Worm (Caenorhabditis elegans) whole organism, L4 larva: ENCODE results near the gene bbs-5.

Source experiments
- F37D6.2 ChIP-seq: sonication (generic microtip); optimal IDR thresholded peaks from 2 replicates; lab custom pipeline; 2016; ENCODE audit warnings: mild to moderate bottlenecking, missing genetic modification characterization, missing compliant biosample characterization
- Y48G9A.11 ChIP-seq: fragments of 200-800 bp; sonication (Bioruptor generic); IDR thresholded peaks from 2 replicates; pipeline ENCODE4 v1.3.6; 2022; ENCODE audit warnings: missing genetic modification reagents, missing genetic modification characterization, missing compliant biosample characterization
- ZK546.5 ChIP-seq, 2 experiments: sonication (generic microtip); optimal IDR thresholded peaks; 2 replicates each; lab custom pipeline; 2017; ENCODE audit warnings: missing biosample characterization in 2 of 2, missing genetic modification characterization in 2 of 2
- aha-1 ChIP-seq: fragments of 150-350 bp; peaks from one replicate; lab custom pipeline; 2014; ENCODE audit warnings: missing biosample characterization, missing genetic modification characterization
- ama-1 ChIP-seq: fragments of 150-350 bp; optimal IDR thresholded peaks from 2 replicates; lab custom pipeline; 2014; ENCODE audit warnings: inconsistent platforms, mixed read lengths
- arid-1 ChIP-seq: fragments of 200-800 bp; sonication (Bioruptor generic); conservative IDR thresholded peaks from 2 replicates; pipeline ENCODE4 v1.3.6; 2022; ENCODE audit warnings: missing genetic modification reagents, missing genetic modification characterization, missing compliant biosample characterization
- attf-4 ChIP-seq: sonication (generic microtip); optimal IDR thresholded peaks from 3 replicates; lab custom pipeline; 2017; ENCODE audit warnings: missing biosample characterization, missing genetic modification characterization
- cey-2 ChIP-seq: sonication (generic microtip); optimal IDR thresholded peaks from 3 replicates; lab custom pipeline; 2017; ENCODE audit warnings: missing genetic modification characterization, mild to moderate bottlenecking, missing compliant biosample characterization, antibody characterized with exemption, borderline replicate concordance; ENCODE audit not compliant: insufficient read depth
- daf-16 ChIP-seq, 3 experiments: sonication (generic microtip); optimal IDR thresholded peaks; 2 replicates each; lab custom pipeline; 2016 to 2017; ENCODE audit warnings: missing genetic modification characterization in 3 of 3, missing genetic modification reagents in 3 of 3, mild to moderate bottlenecking in 2 of 3, missing compliant biosample characterization in 2 of 3, missing biosample characterization in 1 of 3, moderate library complexity in 1 of 3
- daf-19 ChIP-seq: fragments of 200-800 bp; sonication (Bioruptor generic); conservative IDR thresholded peaks from 2 replicates; pipeline ENCODE4 v1.3.6; 2022; ENCODE audit warnings: missing genetic modification characterization, missing compliant biosample characterization
- dmd-6 ChIP-seq: fragments of 200-800 bp; sonication (Bioruptor generic); IDR thresholded peaks from 2 replicates; pipeline ENCODE4 v1.3.6; 2022; ENCODE audit warnings: missing genetic modification reagents, missing genetic modification characterization, missing compliant biosample characterization
- dpl-1 ChIP-seq: fragments of 150-350 bp; optimal IDR thresholded peaks from 2 replicates; lab custom pipeline; 2014; ENCODE audit warnings: missing biosample characterization, missing genetic modification reagents, missing genetic modification characterization
- duxl-1 ChIP-seq: sonication (generic microtip); optimal IDR thresholded peaks from 2 replicates; lab custom pipeline; 2016; ENCODE audit warnings: mild to moderate bottlenecking, missing genetic modification characterization, moderate library complexity, missing compliant biosample characterization; ENCODE audit not compliant: poor library complexity
- dve-1 ChIP-seq: sonication (generic microtip); optimal IDR thresholded peaks from 2 replicates; lab custom pipeline; 2017; ENCODE audit warnings: antibody characterized with exemption, mild to moderate bottlenecking, missing genetic modification characterization, missing compliant biosample characterization; ENCODE audit not compliant: insufficient read depth
- egl-43 ChIP-seq: fragments of 200-800 bp; sonication (Bioruptor generic); IDR thresholded peaks from 2 replicates; pipeline ENCODE4 v1.3.6; 2022; ENCODE audit warnings: missing genetic modification reagents, missing genetic modification characterization, missing compliant biosample characterization
- fkh-10 ChIP-seq: fragments of 150-350 bp; optimal IDR thresholded peaks from 2 replicates; lab custom pipeline; 2014; ENCODE audit warnings: missing biosample characterization, missing genetic modification reagents, missing genetic modification characterization
- hif-1 ChIP-seq, 2 experiments: sonication (generic microtip); optimal IDR thresholded peaks; 2 replicates each; lab custom pipeline; 2016 to 2017; ENCODE audit warnings: missing compliant biosample characterization in 2 of 2, missing genetic modification characterization in 2 of 2, missing genetic modification reagents in 2 of 2, missing genotype in 2 of 2, mild to moderate bottlenecking in 1 of 2
- hlh-11 ChIP-seq: fragments of 200-800 bp; sonication (Bioruptor generic); optimal IDR thresholded peaks from 2 replicates; lab custom pipeline; 2018; ENCODE audit warnings: mild to moderate bottlenecking, missing genetic modification characterization, missing compliant biosample characterization
- lim-7 ChIP-seq: fragments of 200-800 bp; sonication (Bioruptor generic); IDR thresholded peaks from 2 replicates; pipeline ENCODE4 v1.3.6; 2022; ENCODE audit warnings: missing genetic modification characterization, missing compliant biosample characterization
- lin-1 ChIP-seq: fragments of 200-800 bp; sonication (Bioruptor generic); IDR thresholded peaks from 2 replicates; pipeline ENCODE4 v1.3.6; 2022; ENCODE audit warnings: missing genetic modification reagents, missing genetic modification characterization, missing compliant biosample characterization
- lin-38 ChIP-seq: fragments of 200-800 bp; sonication (Bioruptor generic); IDR thresholded peaks from 2 replicates; pipeline ENCODE4 v1.3.6; 2022; ENCODE audit warnings: missing genetic modification reagents, missing genetic modification characterization, missing compliant biosample characterization
- lin-39 ChIP-seq: fragments of 150-350 bp; optimal IDR thresholded peaks from 2 replicates; lab custom pipeline; 2014; ENCODE audit warnings: missing biosample characterization, missing genetic modification reagents, missing genetic modification characterization
- lir-3 ChIP-seq: sonication (generic microtip); optimal IDR thresholded peaks from 2 replicates; lab custom pipeline; 2016; ENCODE audit warnings: mild to moderate bottlenecking, missing genetic modification characterization, missing compliant biosample characterization
- lsy-2 ChIP-seq, 2 experiments: fragments of 150-350 bp in 1 of 2; sonication (generic microtip) in 1 of 2; optimal IDR thresholded peaks; 2 replicates each; lab custom pipeline; 2014 to 2017; ENCODE audit warnings: missing biosample characterization in 2 of 2, missing genetic modification characterization in 2 of 2
- madf-9 ChIP-seq: fragments of 200-800 bp; sonication (Bioruptor generic); conservative IDR thresholded peaks from 2 replicates; pipeline ENCODE4 v1.3.6; 2022; ENCODE audit warnings: missing genetic modification reagents, missing genetic modification characterization, missing compliant biosample characterization
- mdt-29 ChIP-seq: fragments of 200-800 bp; sonication (Bioruptor generic); IDR thresholded peaks from 2 replicates; pipeline ENCODE4 v1.3.6; 2022; ENCODE audit warnings: missing genetic modification reagents, missing genetic modification characterization, missing compliant biosample characterization
- mes-2 ChIP-seq: sonication (generic microtip); optimal IDR thresholded peaks from 2 replicates; lab custom pipeline; 2016; ENCODE audit warnings: missing genotype, mild to moderate bottlenecking, missing genetic modification characterization, missing compliant biosample characterization; ENCODE audit not compliant: poor library complexity, severe bottlenecking
- mxl-3 ChIP-seq: fragments of 200-800 bp; sonication (Bioruptor generic); optimal IDR thresholded peaks from 2 replicates; lab custom pipeline; 2018; ENCODE audit warnings: mild to moderate bottlenecking, missing genetic modification characterization, missing compliant biosample characterization
- nhr-10 ChIP-seq: fragments of 150-350 bp; optimal IDR thresholded peaks from 2 replicates; lab custom pipeline; 2014; ENCODE audit warnings: missing biosample characterization, missing genetic modification characterization
- nhr-25 ChIP-seq: sonication (generic microtip); optimal IDR thresholded peaks from 2 replicates; lab custom pipeline; 2017; ENCODE audit warnings: missing genetic modification characterization, mild to moderate bottlenecking, missing compliant biosample characterization, antibody characterized with exemption, moderate library complexity, borderline replicate concordance; ENCODE audit not compliant: insufficient read depth
- nhr-28 ChIP-seq: fragments of 150-350 bp; optimal IDR thresholded peaks from 2 replicates; lab custom pipeline; 2014; ENCODE audit warnings: missing biosample characterization, missing genetic modification characterization
- nhr-77 ChIP-seq: fragments of 150-350 bp; optimal IDR thresholded peaks from 2 replicates; lab custom pipeline; 2014; ENCODE audit warnings: missing biosample characterization, missing genetic modification characterization
- saeg-2 ChIP-seq: fragments of 200-800 bp; sonication (Bioruptor generic); IDR thresholded peaks from 2 replicates; pipeline ENCODE4 v1.3.6; 2022; ENCODE audit warnings: missing genetic modification reagents, missing genetic modification characterization, missing compliant biosample characterization
- set-16 ChIP-seq: fragments of 200-800 bp; sonication (Bioruptor generic); IDR thresholded peaks from 2 replicates; pipeline ENCODE4 v1.3.6; 2022; ENCODE audit warnings: missing genetic modification reagents, missing genetic modification characterization, missing compliant biosample characterization
- snpc-1.2 ChIP-seq: fragments of 200-800 bp; sonication (Bioruptor generic); IDR thresholded peaks from 2 replicates; pipeline ENCODE4 v1.3.6; 2022; ENCODE audit warnings: missing genetic modification reagents, missing genetic modification characterization, missing compliant biosample characterization
- spr-1 ChIP-seq: sonication (generic microtip); optimal IDR thresholded peaks from 2 replicates; lab custom pipeline; 2016; ENCODE audit warnings: mild to moderate bottlenecking, missing genetic modification characterization, missing compliant biosample characterization
- spr-3 ChIP-seq: fragments of 200-800 bp; sonication (Bioruptor generic); optimal IDR thresholded peaks from 2 replicates; lab custom pipeline; 2018; ENCODE audit warnings: mild to moderate bottlenecking, missing genetic modification characterization, missing compliant biosample characterization
- unc-130 ChIP-seq: sonication (generic microtip); optimal IDR thresholded peaks from 2 replicates; lab custom pipeline; 2016; ENCODE audit warnings: missing genetic modification reagents, missing genetic modification characterization, missing compliant biosample characterization
- unc-62 ChIP-seq, 3 experiments: fragments of 150-350 bp in 1 of 3; sonication (generic microtip); optimal IDR thresholded peaks in 2 of 3; peaks in 1 of 3; 1 replicate in 1 of 3; 2 replicates in 2 of 3; lab custom pipeline; 2014 to 2017; ENCODE audit warnings: missing biosample characterization in 3 of 3, missing genetic modification characterization in 3 of 3, missing genetic modification reagents in 3 of 3, missing genotype in 1 of 3
- vab-7 ChIP-seq: fragments of 200-800 bp; sonication (Bioruptor generic); IDR thresholded peaks from 2 replicates; pipeline ENCODE4 v1.3.6; 2022; ENCODE audit warnings: missing genetic modification reagents, missing genetic modification characterization, missing compliant biosample characterization
- zfp-3 ChIP-seq: fragments of 200-800 bp; sonication (Bioruptor generic); conservative IDR thresholded peaks from 2 replicates; pipeline ENCODE4 v1.3.6; 2022; ENCODE audit warnings: missing genetic modification reagents, missing genetic modification characterization, missing compliant biosample characterization
- zip-11 ChIP-seq: fragments of 200-800 bp; sonication (Bioruptor generic); IDR thresholded peaks from 2 replicates; pipeline ENCODE4 v1.3.6; 2022; ENCODE audit warnings: missing genetic modification characterization, missing compliant biosample characterization
- ztf-11 ChIP-seq: fragments of 150-350 bp; optimal IDR thresholded peaks from 2 replicates; lab custom pipeline; 2014; ENCODE audit warnings: missing biosample characterization, missing genetic modification characterization

The bbs-5 gene

ce11 chrIII:10253334-10253733, 8.2 kb downstream of the bbs-5 start:
- TF ChIP-seq egl-43 (GFP tag; lab: Robert Waterston, UW) (0 out of 2 replicates have a peak, but pooled peaks have one; percentile 14), ama-1 (lab: Kevin White, UChicago) (no peak), set-16 (GFP tag; lab: Robert Waterston, UW) (peak; percentile 75), zfp-3 (GFP tag; lab: Robert Waterston, UW) (no peak), unc-62 (GFP tag; optimal IDR thresholded peaks at IDR 0.05 in 1 of 2; lab: Kevin White, UChicago) (peak in 1 of 2 experiments; percentile 1), unc-62 (tag; optimal IDR thresholded peaks at IDR 0.05; lab: Kevin White, UChicago) (no peak)

- no peak for TF ChIP-seq set-16 (GFP tag; lab: Robert Waterston, UW)
- TF ChIP-seq aha-1 (tag; lab: Kevin White, UChicago): peak; percentile 95
- TF ChIP-seq, all 104 proteins: peak for 1
These were observed 10.5 kb downstream of the bbs-5 start for ce11 chrIII:10251114-10251513.

DNA sequence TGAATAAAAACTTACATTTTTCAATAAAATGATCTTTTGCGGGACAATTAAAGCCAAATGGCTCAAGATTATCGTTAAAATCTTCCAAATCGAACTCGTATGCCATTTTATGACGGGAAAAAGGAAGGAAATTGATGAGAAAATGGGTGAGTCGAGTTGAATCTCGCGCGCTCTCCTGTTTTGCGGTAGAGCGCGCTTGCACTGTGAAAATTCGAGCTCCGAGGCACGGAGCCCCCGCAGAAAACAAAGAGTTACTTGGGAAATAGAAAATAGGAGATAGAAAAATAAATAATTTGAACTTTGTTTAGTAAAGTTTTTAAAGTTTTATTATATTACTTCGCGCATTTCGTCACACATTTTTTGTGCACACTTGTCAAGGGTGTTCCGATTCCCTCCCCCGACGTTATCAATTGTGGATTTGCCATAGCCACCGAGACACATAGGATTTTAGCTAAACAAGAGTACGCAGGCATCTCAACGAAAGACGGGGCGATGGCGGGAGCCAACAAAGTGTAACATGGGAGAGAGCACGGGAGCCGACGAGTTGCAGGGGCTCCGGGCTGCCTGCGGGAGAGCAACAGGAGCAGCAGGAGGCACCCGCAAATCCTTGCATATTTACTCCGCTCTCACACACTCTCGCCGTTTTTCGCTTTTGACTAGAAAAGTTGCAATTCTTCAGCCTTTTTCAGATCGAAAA, 13.0 kb downstream of the bbs-5 start, which contains the start of the genes div-1 and cor-1:
Gene div-1 (minus strand): TSS at position 119 of the 697 bp plus-strand sequence.
Gene cor-1 (plus strand): TSS at position 671 of the 697 bp plus-strand sequence.
- peak; percentile 93 for TF ChIP-seq lin-38 (GFP tag; lab: Robert Waterston, UW)
- TF ChIP-seq ZK546.5 (tag; optimal IDR thresholded peaks at IDR 0.05; lab: Kevin White, UChicago): no peak
- TF ChIP-seq egl-43 (GFP tag; lab: Robert Waterston, UW): peak; percentile 62; the same call in 1 of the 2 replicates
- no peak for TF ChIP-seq madf-9 (GFP tag; lab: Robert Waterston, UW)
- no peak for TF ChIP-seq fkh-10 (GFP tag; lab: Kevin White, UChicago)
- TF ChIP-seq F37D6.2 (tag; lab: Kevin White, UChicago): no peak
- TF ChIP-seq mdt-29: no peak
- TF ChIP-seq duxl-1 (tag; lab: Kevin White, UChicago): no peak
- no peak for TF ChIP-seq vab-7 (GFP tag; lab: Robert Waterston, UW)
- TF ChIP-seq spr-1 (tag; lab: Kevin White, UChicago): no peak
- no peak for TF ChIP-seq lir-3
- TF ChIP-seq lim-7 (GFP tag; lab: Robert Waterston, UW): no peak
- TF ChIP-seq saeg-2 (GFP tag; lab: Robert Waterston, UW): no peak
- TF ChIP-seq nhr-25 (tag; lab: Kevin White, UChicago): no peak
- peak; percentile 73 for TF ChIP-seq dpl-1
- no peak for TF ChIP-seq ztf-11 (tag; lab: Kevin White, UChicago)
- no peak for TF ChIP-seq snpc-1.2 (GFP tag; lab: Robert Waterston, UW)
- TF ChIP-seq attf-4: no peak
- no peak for TF ChIP-seq lin-1 (GFP tag; lab: Robert Waterston, UW)
- TF ChIP-seq unc-130 (GFP tag; lab: Kevin White, UChicago): no peak
- no peak for TF ChIP-seq lin-39 (tag; lab: Kevin White, UChicago)
- TF ChIP-seq nhr-10 (tag; lab: Kevin White, UChicago): no peak
- TF ChIP-seq daf-16 (GFP tag; optimal IDR thresholded peaks at IDR 0.05; lab: Kevin White, UChicago): no peak
- TF ChIP-seq daf-16 (tag; optimal IDR thresholded peaks at IDR 0.05; lab: Kevin White, UChicago): no peak
- no peak for TF ChIP-seq dve-1
- TF ChIP-seq nhr-77 (tag; lab: Kevin White, UChicago): peak; percentile 17
- no peak for TF ChIP-seq dmd-6 (GFP tag; lab: Robert Waterston, UW)
- TF ChIP-seq zip-11 (GFP tag; lab: Robert Waterston, UW): no peak
- TF ChIP-seq daf-19 (GFP tag; lab: Robert Waterston, UW): no peak
- TF ChIP-seq arid-1 (GFP tag; lab: Robert Waterston, UW): no peak
- TF ChIP-seq mes-2 (tag; lab: Kevin White, UChicago): peak; percentile 73
- TF ChIP-seq nhr-28 (tag; lab: Kevin White, UChicago): peak; percentile 12
- no peak for TF ChIP-seq Y48G9A.11 (GFP tag; lab: Robert Waterston, UW)
- peak; percentile 23 for TF ChIP-seq hlh-11
- no peak for TF ChIP-seq spr-3 (GFP tag; lab: Kevin White, UChicago)
- no peak for TF ChIP-seq cey-2
- peak in 1 of 2 experiments; percentile 1 for TF ChIP-seq hif-1 (tag; optimal IDR thresholded peaks at IDR 0.05; lab: Kevin White, UChicago)
- TF ChIP-seq mxl-3 (GFP tag; lab: Kevin White, UChicago): no peak
- TF ChIP-seq unc-62 (GFP tag; optimal IDR thresholded peaks at IDR 0.05 in 1 of 2; lab: Kevin White, UChicago): peak in 1 of 2 experiments; percentile 90
- TF ChIP-seq unc-62 (tag; optimal IDR thresholded peaks at IDR 0.05; lab: Kevin White, UChicago): no peak
- TF ChIP-seq lsy-2 (tag; optimal IDR thresholded peaks at IDR 0.05; lab: Kevin White, UChicago): peak in 1 of 2 experiments; percentile 53
